Worm (Caenorhabditis elegans) whole organism, mixed stage, embryonic: Measurements from ENCODE around the gene arc-1.

Experiments
- M03D4.4 ChIP-seq: sonication (generic microtip); optimal IDR thresholded peaks from 2 replicates; lab custom pipeline; 2017; ENCODE audit warnings: mild to moderate bottlenecking, missing genetic modification characterization, missing compliant biosample characterization
- cnd-1 ChIP-seq: fragments of 200-800 bp; sonication (Bioruptor generic); optimal IDR thresholded peaks from 2 replicates; lab custom pipeline; 2018; ENCODE audit warnings: mild to moderate bottlenecking, missing genetic modification characterization, missing compliant biosample characterization
- elt-3 ChIP-seq: fragments of 150-350 bp; optimal IDR thresholded peaks from 2 replicates; lab custom pipeline; 2014; ENCODE audit warnings: missing biosample characterization, missing genetic modification characterization
- lsy-2 ChIP-seq: fragments of 150-350 bp; optimal IDR thresholded peaks from 2 replicates; lab custom pipeline; 2014; ENCODE audit warnings: missing biosample characterization, missing genetic modification characterization
- nhr-12 ChIP-seq: fragments of 150-350 bp; optimal IDR thresholded peaks from 2 replicates; lab custom pipeline; 2014; ENCODE audit warnings: missing biosample characterization, missing genetic modification characterization
- nhr-237 ChIP-seq: fragments of 150-350 bp; optimal IDR thresholded peaks from 2 replicates; lab custom pipeline; 2014; ENCODE audit warnings: missing biosample characterization, missing genetic modification characterization

DNA sequence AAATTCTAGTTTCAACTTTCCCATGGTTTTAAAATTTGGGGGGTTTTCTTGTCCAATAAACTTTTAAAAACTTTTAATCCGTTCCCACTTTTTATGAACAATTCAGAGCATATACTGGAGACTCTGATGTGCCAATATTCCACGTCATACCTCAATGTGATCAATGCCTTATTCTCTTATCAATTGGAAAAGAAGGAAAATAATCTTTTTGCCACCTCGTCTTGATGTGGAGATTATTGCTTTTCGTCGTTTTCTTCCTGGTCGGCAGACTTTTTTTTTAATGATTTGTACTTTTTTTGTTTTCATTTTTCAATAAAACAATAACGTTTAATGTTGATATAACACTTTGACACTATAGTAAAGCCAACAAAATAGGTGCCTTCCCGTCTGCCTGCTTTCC is 2.7 kb downstream of the arc-1 start:
- TF ChIP-seq nhr-237 (tag; lab: Kevin White, UChicago) = no peak
- no peak for TF ChIP-seq M03D4.4
- TF ChIP-seq nhr-12 (tag; lab: Kevin White, UChicago) = no peak
- no peak for TF ChIP-seq lsy-2
- no peak for TF ChIP-seq elt-3 (tag; lab: Kevin White, UChicago)
- TF ChIP-seq cnd-1 = no peak
